Fruit fly (Drosophila melanogaster) whole organism, prepupa: Measurements from ENCODE around the gene Polr1B.

Experiments
- Blimp-1 ChIP-seq: fragments of 200-800 bp; sonication (Bioruptor generic); optimal IDR thresholded peaks from 3 replicates; lab custom pipeline; 2017; ENCODE audit warnings: missing biosample characterization, missing genetic modification characterization, mild to moderate bottlenecking, moderate library complexity, missing genetic modification reagents
- CG10631 ChIP-seq: fragments of 200-800 bp; sonication (Bioruptor generic); optimal IDR thresholded peaks from 2 replicates; lab custom pipeline; 2016; ENCODE audit warnings: missing biosample characterization, missing genetic modification characterization
- CG11762 ChIP-seq: fragments of 200-800 bp; sonication (Bioruptor generic); optimal IDR thresholded peaks from 3 replicates; lab custom pipeline; 2016; ENCODE audit warnings: missing biosample characterization, missing genetic modification characterization; ENCODE audit not compliant: insufficient read depth
- CG15336 ChIP-seq: fragments of 200-800 bp; sonication (Bioruptor generic); IDR thresholded peaks from 2 replicates; pipeline ENCODE4 v1.3.6; 2022; ENCODE audit warnings: missing biosample characterization, missing genetic modification characterization
- CG1621 ChIP-seq: fragments of 200-800 bp; sonication (Bioruptor generic); optimal IDR thresholded peaks from 3 replicates; lab custom pipeline; 2018; ENCODE audit warnings: missing biosample characterization, mild to moderate bottlenecking, missing genetic modification characterization
- CG8119 ChIP-seq: fragments of 200-800 bp; sonication (Bioruptor generic); IDR thresholded peaks from 3 replicates; pipeline ENCODE4 v1.3.6; 2022; ENCODE audit warnings: missing biosample characterization, missing genetic modification characterization
- OdsH ChIP-seq: fragments of 200-800 bp; sonication (Bioruptor generic); optimal IDR thresholded peaks from 3 replicates; lab custom pipeline; 2016; ENCODE audit warnings: missing biosample characterization, missing genetic modification characterization
- dsx ChIP-seq: fragments of 200-800 bp; optimal IDR thresholded peaks from 3 replicates; lab custom pipeline; 2019; ENCODE audit warnings: missing biosample characterization, mild to moderate bottlenecking, missing genetic modification characterization, moderate library complexity; ENCODE audit not compliant: poor library complexity, severe bottlenecking
- eg ChIP-seq: fragments of 200-800 bp; sonication (Bioruptor generic); IDR thresholded peaks from 3 replicates; pipeline ENCODE4 v1.3.6; 2022; ENCODE audit warnings: missing biosample characterization, missing genetic modification characterization
- fd59A ChIP-seq: fragments of 200-800 bp; sonication (Bioruptor generic); optimal IDR thresholded peaks from 2 replicates; lab custom pipeline; 2017; ENCODE audit warnings: missing biosample characterization, mild to moderate bottlenecking, missing genetic modification characterization, missing genetic modification reagents

DNA sequence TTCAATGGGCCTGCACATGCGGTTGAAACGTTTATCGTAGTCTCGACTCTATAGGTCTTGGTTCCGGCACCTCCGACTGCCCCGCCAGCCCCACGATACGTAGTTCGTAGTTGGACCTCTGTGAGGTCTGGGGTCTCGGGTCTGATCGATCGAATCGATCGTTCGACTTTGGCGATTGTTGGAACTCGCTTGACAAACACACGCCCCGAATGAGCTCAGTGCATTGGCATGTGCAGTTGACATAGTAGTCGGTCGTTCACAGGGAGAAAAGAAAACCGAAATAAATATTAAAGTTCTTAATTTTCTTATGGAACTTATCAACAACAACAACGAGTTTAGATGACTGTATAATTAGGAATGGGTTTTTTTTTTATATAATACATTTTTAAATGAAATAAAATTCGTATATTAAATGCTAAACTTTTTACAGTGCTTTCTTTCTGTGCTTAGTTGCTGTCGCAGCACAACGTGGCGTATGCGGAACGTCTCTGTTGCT is 31.3 kb downstream of the Polr1B start:
- TF ChIP-seq CG11762 (GFP tag; lab: Kevin White, UChicago) (peak; percentile 31), dsx (GFP tag; lab: Kevin White, UChicago) (no peak), CG10631 (peak; percentile 44), Blimp-1 (GFP tag; lab: Kevin White, UChicago) (no peak), fd59A (GFP tag; lab: Kevin White, UChicago) (no peak), CG15336 (GFP tag; lab: Robert Waterston, UW) (peak; percentile 92), CG8119 (GFP tag; lab: Robert Waterston, UW) (peak; percentile 84), eg (GFP tag; lab: Robert Waterston, UW) (peak; percentile 87), OdsH (GFP tag; lab: Kevin White, UChicago) (peak; percentile 65), CG1621 (no peak)
